Worm (Caenorhabditis elegans) whole organism, young adult: ENCODE results near the gene tin-9.2.

ENCODE experiments used
- D2030.7 ChIP-seq: fragments of 200-800 bp; sonication (Bioruptor generic); IDR thresholded peaks from 2 replicates; pipeline ENCODE4 v1.3.6; 2022; ENCODE audit warnings: missing genetic modification reagents, missing genetic modification characterization, missing compliant biosample characterization
- F49E8.2 ChIP-seq: sonication (generic microtip); optimal IDR thresholded peaks from 3 replicates; lab custom pipeline; 2017; ENCODE audit warnings: missing genetic modification characterization, mild to moderate bottlenecking, missing compliant biosample characterization, antibody characterized with exemption, moderate library complexity; ENCODE audit not compliant: insufficient read depth
- egl-44 ChIP-seq: fragments of 200-800 bp; sonication (Bioruptor generic); IDR thresholded peaks from 2 replicates; pipeline ENCODE4 v1.3.6; 2022; ENCODE audit warnings: missing genetic modification reagents, missing genetic modification characterization, missing compliant biosample characterization
- madf-3 ChIP-seq: fragments of 200-800 bp; sonication (Bioruptor generic); IDR thresholded peaks from 2 replicates; pipeline ENCODE4 v1.3.6; 2022; ENCODE audit warnings: missing genetic modification reagents, missing genetic modification characterization, missing compliant biosample characterization
- snpc-4 ChIP-seq, 5 experiments: fragments of 150-350 bp in 1 of 5; sonication (generic microtip) in 4 of 5; optimal IDR thresholded peaks; 2 replicates each; lab custom pipeline; 2014 to 2018; ENCODE audit warnings: missing genetic modification characterization in 5 of 5, missing biosample characterization in 3 of 5, antibody characterized with exemption in 2 of 5, mild to moderate bottlenecking in 2 of 5, missing compliant biosample characterization in 2 of 5, missing genotype in 2 of 5, moderate library complexity in 2 of 5, missing genetic modification reagents in 1 of 5
- zfh-2 ChIP-seq: fragments of 200-800 bp; sonication (Bioruptor generic); conservative IDR thresholded peaks from 2 replicates; pipeline ENCODE4 v1.3.6; 2022; ENCODE audit warnings: missing genetic modification reagents, missing genetic modification characterization, missing compliant biosample characterization
- ztf-26 ChIP-seq: sonication (generic microtip); optimal IDR thresholded peaks from 2 replicates; lab custom pipeline; 2017; ENCODE audit warnings: missing genetic modification characterization, missing compliant biosample characterization

- TF ChIP-seq F49E8.2 (tag; lab: Kevin White, UChicago) (no peak), madf-3 (GFP tag; lab: Robert Waterston, UW) (no peak), snpc-4 (GFP tag; optimal IDR thresholded peaks at IDR 0.05; lab: Kevin White, UChicago) (no peak), snpc-4 (tag; optimal IDR thresholded peaks at IDR 0.05; lab: Kevin White, UChicago) (peak in 3 of 4 experiments; percentile 14 to 79 (median 62)), egl-44 (GFP tag; lab: Robert Waterston, UW) (no peak), zfh-2 (no peak), D2030.7 (GFP tag; lab: Robert Waterston, UW) (no peak), ztf-26 (tag; lab: Kevin White, UChicago) (no peak)
Observed at ce11 chrIV:13075625-13076252, 23.1 kb upstream of the tin-9.2 start.
